Worm (Caenorhabditis elegans): ENCODE data around the gene K09E9.7.

K09E9.7 gene

DNA sequence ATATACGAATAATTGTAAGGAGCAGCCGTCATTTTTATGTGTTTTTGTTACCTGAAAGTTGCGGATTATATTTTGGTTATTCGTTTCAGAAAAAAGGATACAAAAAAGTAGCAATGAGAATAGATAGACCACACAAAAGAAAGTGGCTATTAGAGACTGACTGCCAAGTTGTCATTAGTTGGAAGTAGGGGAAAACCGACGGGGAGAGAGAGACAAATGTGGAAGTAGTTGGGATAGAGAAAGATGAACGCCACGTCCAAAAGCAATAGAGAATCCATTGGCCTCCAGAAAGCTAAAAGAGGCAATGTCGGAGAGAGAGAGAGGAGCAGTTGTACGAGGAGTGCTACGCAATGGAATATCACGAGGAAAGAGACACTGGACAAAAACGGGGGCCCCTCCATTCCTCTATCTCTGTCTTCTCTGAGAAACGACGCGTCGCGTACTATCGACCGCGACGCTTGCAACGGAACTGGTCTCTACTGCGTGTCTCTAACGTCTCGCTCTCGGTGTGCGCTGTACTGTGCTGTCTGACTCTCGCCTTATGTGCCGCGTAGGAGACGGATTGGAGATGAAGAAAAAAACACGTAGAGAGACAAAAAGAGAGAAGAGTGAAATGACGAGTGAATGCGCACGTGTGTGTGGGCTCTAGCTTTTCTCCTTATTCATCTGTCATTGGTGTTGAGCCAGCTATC is 34.0 kb upstream of the K09E9.7 start, which contains the start of gene rab-14 (continued):
- TF ChIP-seq mdt-29 (GFP tag; IDR thresholded peaks at IDR 0.05) (0 out of 2 replicates have a peak, but pooled peaks have one; percentile 21), skn-1 (tag; optimal IDR thresholded peaks at IDR 0.05) (peak; percentile 12), hlh-11 (tag; optimal IDR thresholded peaks at IDR 0.05) (peak; percentile 80), spr-3 (GFP tag; optimal IDR thresholded peaks at IDR 0.05) (peak; percentile 16), Y75B8A.6 (GFP tag; IDR thresholded peaks at IDR 0.05) (no peak), madf-5 (GFP tag; IDR thresholded peaks at IDR 0.05) (no peak), rbr-2 (tag; optimal IDR thresholded peaks at IDR 0.05) (peak; percentile 76), unc-62 (GFP tag; optimal IDR thresholded peaks at IDR 0.05 in 1 of 2) (peak in 1 of 2 experiments; percentile 90), unc-62 (tag; optimal IDR thresholded peaks at IDR 0.05) (no peak), lin-39 (tag; optimal IDR thresholded peaks at IDR 0.05) (no peak), daf-16 (GFP tag; optimal IDR thresholded peaks at IDR 0.05) (no peak), daf-16 (tag; optimal IDR thresholded peaks at IDR 0.05) (peak; percentile 19), hif-1 (tag; optimal IDR thresholded peaks at IDR 0.05) (peak in 1 of 2 experiments; percentile 84), ctbp-1 (GFP tag; IDR thresholded peaks at IDR 0.05) (peak; percentile 89), nhr-102 (tag; optimal IDR thresholded peaks at IDR 0.05) (no peak), dmd-6 (GFP tag; IDR thresholded peaks at IDR 0.05) (peak; percentile 76), lsy-2 (tag; optimal IDR thresholded peaks at IDR 0.05) (peak; percentile 58 to 69), aha-1 (tag) (peak; percentile 84), nhr-11 (tag; optimal IDR thresholded peaks at IDR 0.05) (peak; percentile 55), fkh-10 (GFP tag; optimal IDR thresholded peaks at IDR 0.05) (peak; percentile 71), mep-1 (tag; optimal IDR thresholded peaks at IDR 0.05) (peak; percentile 83), mes-2 (tag; optimal IDR thresholded peaks at IDR 0.05; ENCODE audit: poor library complexity, severe bottlenecking) (peak; percentile 67), lim-7 (GFP tag; IDR thresholded peaks at IDR 0.05) (no peak), nhr-77 (tag; optimal IDR thresholded peaks at IDR 0.05) (no peak)

DNA sequence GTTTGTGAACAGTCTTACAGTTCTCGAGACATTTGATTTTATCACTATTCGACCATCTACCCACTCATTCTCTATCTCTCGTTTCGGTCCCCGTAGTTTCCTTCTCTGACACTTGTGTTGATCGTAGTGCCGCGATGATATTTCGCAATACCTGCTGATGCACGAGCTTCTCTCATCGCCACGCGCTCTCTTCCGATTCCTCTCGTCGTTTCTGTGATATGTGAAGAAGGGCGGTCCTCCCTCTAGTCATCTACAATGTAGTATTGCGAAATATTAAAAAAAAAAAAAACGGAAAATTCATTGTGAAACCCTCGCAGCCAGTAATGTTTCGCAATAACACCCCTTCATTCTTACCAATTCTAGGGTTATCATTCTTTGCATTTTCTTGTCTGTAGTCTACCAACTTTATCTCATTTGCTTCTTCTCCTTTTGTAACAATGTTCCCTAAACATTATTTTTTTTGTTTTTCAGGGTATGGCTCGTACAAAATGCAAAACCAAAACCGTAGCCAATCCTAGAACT is 33.1 kb upstream of the K09E9.7 start, which contains the start of gene nipi-3:
nipi-3 (plus strand) TSS at position 472 of the 522 bp plus-strand sequence.
- TF ChIP-seq aly-2 (tag; optimal IDR thresholded peaks at IDR 0.05), result no peak
- TF ChIP-seq lsy-2 (tag; optimal IDR thresholded peaks at IDR 0.05), result peak; percentile 89 to 92
- TF ChIP-seq mes-2 (tag; optimal IDR thresholded peaks at IDR 0.05; ENCODE audit: poor library complexity, severe bottlenecking), result peak; percentile 88
- TF ChIP-seq ZK337.2 (GFP tag; IDR thresholded peaks at IDR 0.05), result no peak
- TF ChIP-seq duxl-1 (tag; optimal IDR thresholded peaks at IDR 0.05; ENCODE audit: poor library complexity), result no peak
- TF ChIP-seq lin-38 (GFP tag; IDR thresholded peaks at IDR 0.05), result peak; percentile 74
- no peak for TF ChIP-seq lir-3 (tag; optimal IDR thresholded peaks at IDR 0.05)
- TF ChIP-seq nhr-42 (GFP tag; IDR thresholded peaks at IDR 0.05), result peak; percentile 76; the same call in 1 of the 2 replicates
- TF ChIP-seq ceh-62 (tag; optimal IDR thresholded peaks at IDR 0.05), result no peak
- TF ChIP-seq F10B5.3 (tag; optimal IDR thresholded peaks at IDR 0.05), result no peak
- TF ChIP-seq Y5F2A.4 (GFP tag; optimal IDR thresholded peaks at IDR 0.05), result no peak
- peak; percentile 86 for TF ChIP-seq ctbp-1 (GFP tag; IDR thresholded peaks at IDR 0.05)
- no peak for TF ChIP-seq ceh-44 (GFP tag; IDR thresholded peaks at IDR 0.05)
- peak; percentile 83 for TF ChIP-seq spr-1 (tag; optimal IDR thresholded peaks at IDR 0.05)
- TF ChIP-seq unc-130 (GFP tag; optimal IDR thresholded peaks at IDR 0.05), result no peak
- TF ChIP-seq dmd-8 (GFP tag; IDR thresholded peaks at IDR 0.05), result no peak
- TF ChIP-seq lin-39 (tag; optimal IDR thresholded peaks at IDR 0.05), result no peak
- TF ChIP-seq cey-2 (tag; optimal IDR thresholded peaks at IDR 0.05; ENCODE audit: borderline replicate concordance, insufficient read depth), result peak; percentile 61
- peak; percentile 86 for TF ChIP-seq jun-1 (tag; optimal IDR thresholded peaks at IDR 0.05)
- peak; percentile 88 for TF ChIP-seq T20F7.1 (GFP tag; optimal IDR thresholded peaks at IDR 0.05)
- no peak for TF ChIP-seq zfp-2 (tag; optimal IDR thresholded peaks at IDR 0.05)
- TF ChIP-seq ceh-20 (GFP tag; IDR thresholded peaks at IDR 0.05), result peak; percentile 81
- TF ChIP-seq pha-4 (GFP tag; IDR thresholded peaks at IDR 0.05), result peak; percentile 93
- TF ChIP-seq pha-4 (tag; optimal IDR thresholded peaks at IDR 0.05), result peak; percentile 2
- TF ChIP-seq nhr-41 (GFP tag; IDR thresholded peaks at IDR 0.05), result peak; percentile 95
- TF ChIP-seq snpc-4 (tag; optimal IDR thresholded peaks at IDR 0.05), result peak; percentile 19
- TF ChIP-seq F37D6.2 (tag; optimal IDR thresholded peaks at IDR 0.05), result peak; percentile 88
- TF ChIP-seq Y105C5A.15 (GFP tag; IDR thresholded peaks at IDR 0.05), result no peak
- TF ChIP-seq dmd-9 (GFP tag; IDR thresholded peaks at IDR 0.05), result no peak

Data from whole organism, L4 larva.